Worm (Caenorhabditis elegans): Measurements from ENCODE around the gene T04C9.1.

- TF ChIP-seq jun-1 (tag; optimal IDR thresholded peaks at IDR 0.05): no peak
- TF ChIP-seq lin-39 (tag; optimal IDR thresholded peaks at IDR 0.05): no peak
- TF ChIP-seq lin-15B (tag; optimal IDR thresholded peaks at IDR 0.05): no peak
- no peak for TF ChIP-seq dmd-9 (GFP tag; IDR thresholded peaks at IDR 0.05)
- TF ChIP-seq nhr-76 (tag; optimal IDR thresholded peaks at IDR 0.05): no peak
- no peak for TF ChIP-seq unc-62 (GFP tag; optimal IDR thresholded peaks at IDR 0.05 in 1 of 2)
- no peak for TF ChIP-seq unc-62 (tag; optimal IDR thresholded peaks at IDR 0.05)
- TF ChIP-seq nhr-237 (tag; optimal IDR thresholded peaks at IDR 0.05): no peak
- TF ChIP-seq ama-1 (optimal IDR thresholded peaks at IDR 0.05): no peak
- TF ChIP-seq aly-2 (tag; optimal IDR thresholded peaks at IDR 0.05): no peak
Measured at ce11 chrIII:5982026-5982425, 11.0 kb upstream of the T04C9.1 start, which contains the start of gene frm-2.

Data from whole organism, L4 larva.